Worm (Caenorhabditis elegans) whole organism, L1 larva: ENCODE data around the gene C17H11.1.

ENCODE experiments used
- C04F5.9 ChIP-seq: sonication (generic microtip); optimal IDR thresholded peaks from 2 replicates; lab custom pipeline; 2016; ENCODE audit warnings: missing genetic modification characterization, missing compliant biosample characterization
- C16A3.4 ChIP-seq: fragments of 150-350 bp; optimal IDR thresholded peaks from 2 replicates; lab custom pipeline; 2014; ENCODE audit warnings: missing biosample characterization, missing genetic modification characterization
- Y116A8C.19 ChIP-seq: sonication (generic microtip); optimal IDR thresholded peaks from 2 replicates; lab custom pipeline; 2016; ENCODE audit warnings: missing compliant biosample characterization, missing genetic modification characterization, borderline replicate concordance
- alr-1 ChIP-seq: fragments of 200-800 bp; sonication (Bioruptor generic); optimal IDR thresholded peaks from 2 replicates; lab custom pipeline; 2018; ENCODE audit warnings: borderline replicate concordance, mild to moderate bottlenecking, missing genetic modification characterization, missing compliant biosample characterization
- aly-2 ChIP-seq: fragments of 150-350 bp; optimal IDR thresholded peaks from 2 replicates; lab custom pipeline; 2014; ENCODE audit warnings: missing biosample characterization, missing genetic modification characterization
- blmp-1 ChIP-seq: fragments of 150-350 bp; optimal IDR thresholded peaks from 2 replicates; lab custom pipeline; 2014; ENCODE audit warnings: missing biosample characterization, missing genetic modification characterization
- ceh-82 ChIP-seq, 3 experiments: fragments of 150-350 bp in 1 of 3; sonication (generic microtip) in 2 of 3; optimal IDR thresholded peaks; 2 replicates each; lab custom pipeline; 2014 to 2017; ENCODE audit warnings: missing biosample characterization in 3 of 3, missing genetic modification characterization in 3 of 3
- dpl-1 ChIP-seq, 3 experiments: fragments of 150-350 bp in 2 of 3; sonication (generic microtip) in 1 of 3; optimal IDR thresholded peaks; 2 replicates each; lab custom pipeline; 2014 to 2017; ENCODE audit warnings: missing biosample characterization in 3 of 3, missing genetic modification characterization in 3 of 3, missing genetic modification reagents in 3 of 3
- dsc-1 ChIP-seq: sonication (generic microtip); optimal IDR thresholded peaks from 2 replicates; lab custom pipeline; 2016; ENCODE audit warnings: mild to moderate bottlenecking, missing genetic modification characterization, missing compliant biosample characterization
- efl-1 ChIP-seq, 4 experiments: fragments of 150-350 bp; optimal IDR thresholded peaks in 3 of 4; peaks in 1 of 4; 1 replicate in 1 of 4; 2 replicates in 3 of 4; lab custom pipeline; 2014; ENCODE audit warnings: missing biosample characterization in 2 of 4, missing genetic modification characterization in 2 of 4, missing genetic modification reagents in 2 of 4
- egl-27 ChIP-seq, 2 experiments: fragments of 150-350 bp in 1 of 2; sonication (generic microtip); optimal IDR thresholded peaks; 3 replicates each; lab custom pipeline; 2017 to 2018; ENCODE audit warnings: missing biosample characterization in 2 of 2, missing genetic modification characterization in 2 of 2, missing genetic modification reagents in 2 of 2
- elt-2 ChIP-seq: sonication (generic microtip); optimal IDR thresholded peaks from 2 replicates; lab custom pipeline; 2016; ENCODE audit warnings: missing genetic modification characterization, mild to moderate bottlenecking, inconsistent platforms, missing compliant biosample characterization, missing genetic modification reagents
- elt-3 ChIP-seq, 6 experiments: fragments of 150-350 bp in 1 of 6; sonication (generic microtip); optimal IDR thresholded peaks; 2 replicates each; lab custom pipeline; 2017 to 2018; ENCODE audit warnings: missing biosample characterization in 6 of 6, missing genetic modification characterization in 6 of 6, inconsistent platforms in 1 of 6
- fkh-10 ChIP-seq: sonication (generic microtip); optimal IDR thresholded peaks from 2 replicates; lab custom pipeline; 2017; ENCODE audit warnings: missing biosample characterization, missing genetic modification reagents, missing genetic modification characterization
- fkh-8 ChIP-seq: sonication (generic microtip); optimal IDR thresholded peaks from 2 replicates; lab custom pipeline; 2016; ENCODE audit warnings: mild to moderate bottlenecking, missing genetic modification characterization, missing compliant biosample characterization
- grh-1 ChIP-seq: fragments of 200-800 bp; sonication (Bioruptor generic); IDR thresholded peaks from 2 replicates; pipeline ENCODE4 v1.3.6; 2022; ENCODE audit warnings: missing genetic modification reagents, missing genetic modification characterization, missing compliant biosample characterization
- isw-1 ChIP-seq: fragments of 200-800 bp; sonication (Bioruptor generic); IDR thresholded peaks from 2 replicates; pipeline ENCODE4 v1.3.6; 2022; ENCODE audit warnings: missing genetic modification characterization, missing compliant biosample characterization
- jun-1 ChIP-seq: fragments of 150-350 bp; optimal IDR thresholded peaks from 2 replicates; lab custom pipeline; 2014; ENCODE audit warnings: missing biosample characterization, missing genetic modification reagents, missing genetic modification characterization
- lin-13 ChIP-seq: fragments of 150-350 bp; optimal IDR thresholded peaks from 2 replicates; lab custom pipeline; 2014; ENCODE audit warnings: missing biosample characterization, missing genetic modification reagents, missing genetic modification characterization
- lin-14 ChIP-seq: fragments of 200-800 bp; sonication (Bioruptor generic); optimal IDR thresholded peaks from 2 replicates; lab custom pipeline; 2018; ENCODE audit warnings: mild to moderate bottlenecking, missing genetic modification characterization, moderate library complexity, missing compliant biosample characterization
- lin-35 ChIP-seq, 2 experiments: fragments of 150-350 bp; optimal IDR thresholded peaks; 2 replicates each; lab custom pipeline; 2014; ENCODE audit warnings: missing biosample characterization in 2 of 2, missing genetic modification characterization in 2 of 2, missing genetic modification reagents in 2 of 2
- lsy-2 ChIP-seq, 2 experiments: fragments of 150-350 bp; optimal IDR thresholded peaks; 2 replicates each; lab custom pipeline; 2014; ENCODE audit warnings: missing biosample characterization in 2 of 2, missing genetic modification characterization in 2 of 2
- mab-9 ChIP-seq: fragments of 200-800 bp; sonication (Bioruptor generic); IDR thresholded peaks from 2 replicates; pipeline ENCODE4 v1.3.6; 2022; ENCODE audit warnings: missing genetic modification reagents, missing genetic modification characterization, missing compliant biosample characterization
- mdl-1 ChIP-seq, 2 experiments: fragments of 150-350 bp; optimal IDR thresholded peaks; 2 replicates each; lab custom pipeline; 2014 to 2017; ENCODE audit warnings: missing biosample characterization in 2 of 2, missing genetic modification characterization in 2 of 2, inconsistent platforms in 1 of 2
- mep-1 ChIP-seq: fragments of 150-350 bp; optimal IDR thresholded peaks from 2 replicates; lab custom pipeline; 2014; ENCODE audit warnings: missing biosample characterization, missing genetic modification characterization
- nhr-12 ChIP-seq: sonication (generic microtip); optimal IDR thresholded peaks from 2 replicates; lab custom pipeline; 2017; ENCODE audit warnings: missing biosample characterization, missing genetic modification characterization
- nhr-19 ChIP-seq: fragments of 200-800 bp; sonication (Bioruptor generic); conservative IDR thresholded peaks from 2 replicates; pipeline ENCODE4 v1.3.6; 2022; ENCODE audit warnings: missing genetic modification characterization, missing compliant biosample characterization
- nhr-20 ChIP-seq: sonication (generic microtip); optimal IDR thresholded peaks from 2 replicates; lab custom pipeline; 2016; ENCODE audit warnings: mild to moderate bottlenecking, missing genetic modification characterization, missing compliant biosample characterization
- nhr-47 ChIP-seq: sonication (generic microtip); optimal IDR thresholded peaks from 2 replicates; lab custom pipeline; 2016; ENCODE audit warnings: mild to moderate bottlenecking, missing genetic modification characterization, moderate library complexity, missing compliant biosample characterization
- nhr-71 ChIP-seq: sonication (generic microtip); optimal IDR thresholded peaks from 2 replicates; lab custom pipeline; 2016; ENCODE audit warnings: mild to moderate bottlenecking, missing genetic modification characterization, moderate library complexity, missing compliant biosample characterization
- nhr-76 ChIP-seq: sonication (generic microtip); optimal IDR thresholded peaks from 2 replicates; lab custom pipeline; 2017; ENCODE audit warnings: missing biosample characterization, missing genetic modification characterization
- nhr-85 ChIP-seq: sonication (generic microtip); peaks from one replicate; lab custom pipeline; 2016; ENCODE audit warnings: missing genetic modification characterization, inconsistent platforms, missing compliant biosample characterization
- nhr-90 ChIP-seq: sonication (generic microtip); optimal IDR thresholded peaks from 2 replicates; lab custom pipeline; 2016; ENCODE audit warnings: mild to moderate bottlenecking, missing genetic modification characterization, missing compliant biosample characterization; ENCODE audit not compliant: poor library complexity
- pag-3 ChIP-seq: sonication (generic microtip); optimal IDR thresholded peaks from 2 replicates; lab custom pipeline; 2017; ENCODE audit warnings: missing genetic modification characterization, mild to moderate bottlenecking, missing compliant biosample characterization, antibody characterized with exemption, borderline replicate concordance; ENCODE audit not compliant: insufficient read depth
- rnt-1 ChIP-seq: sonication (generic microtip); optimal IDR thresholded peaks from 2 replicates; lab custom pipeline; 2016; ENCODE audit warnings: mild to moderate bottlenecking, missing genetic modification characterization, moderate library complexity, missing compliant biosample characterization
- skn-1 ChIP-seq: fragments of 150-350 bp; optimal IDR thresholded peaks from 2 replicates; lab custom pipeline; 2014; ENCODE audit warnings: missing biosample characterization, missing genetic modification characterization
- snu-23 ChIP-seq: sonication (generic microtip); optimal IDR thresholded peaks from 2 replicates; lab custom pipeline; 2016; ENCODE audit warnings: missing genetic modification characterization, missing compliant biosample characterization
- swsn-7 ChIP-seq: sonication (generic microtip); optimal IDR thresholded peaks from 2 replicates; lab custom pipeline; 2016; ENCODE audit warnings: missing genetic modification characterization, missing compliant biosample characterization
- tbx-2 ChIP-seq: sonication (generic microtip); optimal IDR thresholded peaks from 2 replicates; lab custom pipeline; 2016; ENCODE audit warnings: missing genetic modification characterization, missing compliant biosample characterization
- unc-86 ChIP-seq: sonication (generic microtip); optimal IDR thresholded peaks from 2 replicates; lab custom pipeline; 2016; ENCODE audit warnings: missing genetic modification characterization, missing compliant biosample characterization
- xbp-1 ChIP-seq: sonication (generic microtip); optimal IDR thresholded peaks from 2 replicates; lab custom pipeline; 2016; ENCODE audit warnings: missing genetic modification characterization, missing compliant biosample characterization
- zip-4 ChIP-seq: fragments of 200-800 bp; sonication (Bioruptor generic); optimal IDR thresholded peaks from 2 replicates; lab custom pipeline; 2018; ENCODE audit warnings: mild to moderate bottlenecking, missing genetic modification characterization, moderate library complexity, missing compliant biosample characterization
- ztf-11 ChIP-seq, 2 experiments: sonication (generic microtip); optimal IDR thresholded peaks; 2 replicates each; lab custom pipeline; 2016 to 2017; ENCODE audit warnings: missing genetic modification characterization in 2 of 2, missing biosample characterization in 1 of 2, missing compliant biosample characterization in 1 of 2
- ztf-4 ChIP-seq: fragments of 150-350 bp; optimal IDR thresholded peaks from 2 replicates; lab custom pipeline; 2014; ENCODE audit warnings: missing biosample characterization, missing genetic modification characterization

C17H11.1 gene

DNA sequence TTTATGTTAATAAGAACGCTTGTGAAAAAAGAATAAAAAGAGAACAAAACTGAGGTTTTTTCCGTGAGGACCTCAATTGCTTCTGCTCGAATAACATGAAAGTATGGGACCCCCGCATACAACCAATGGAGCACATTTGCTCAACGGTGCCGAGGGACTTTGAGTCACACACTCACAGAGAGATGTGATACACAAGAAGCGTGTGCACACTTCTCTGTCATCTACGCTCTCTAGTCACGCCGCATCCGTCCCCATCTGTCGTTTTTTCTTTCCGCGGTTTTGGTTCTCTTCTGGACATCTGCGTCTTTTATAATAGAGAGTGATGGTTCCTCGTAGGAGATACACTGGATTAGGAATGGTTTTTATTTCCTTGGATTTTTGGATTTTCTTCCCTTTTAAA, 32.2 kb downstream of the C17H11.1 start:
- TF ChIP-seq lsy-2 (tag; optimal IDR thresholded peaks at IDR 0.05; lab: Kevin White, UChicago): peak in 1 of 2 experiments; percentile 63
- peak; percentile 42 for TF ChIP-seq fkh-8 (tag; lab: Kevin White, UChicago)
- TF ChIP-seq snu-23: peak; percentile 49
- TF ChIP-seq nhr-20 (tag; lab: Kevin White, UChicago): no peak
- peak; percentile 65 for TF ChIP-seq rnt-1
- no peak for TF ChIP-seq zip-4
- no peak for TF ChIP-seq pag-3 (tag; lab: Kevin White, UChicago)
- peak; percentile 44 for TF ChIP-seq mep-1
- 0 out of 2 replicates have a peak, but pooled peaks have one; percentile 24 for TF ChIP-seq nhr-19 (GFP tag; lab: Robert Waterston, UW)
- TF ChIP-seq fkh-10 (GFP tag; lab: Kevin White, UChicago): peak; percentile 68
- TF ChIP-seq ceh-82 (tag; optimal IDR thresholded peaks at IDR 0.05; lab: Kevin White, UChicago): peak in 1 of 3 experiments; percentile 59
- TF ChIP-seq unc-86 (tag; lab: Kevin White, UChicago): peak; percentile 38
- TF ChIP-seq Y116A8C.19 (tag; lab: Kevin White, UChicago): no peak
- TF ChIP-seq efl-1 (optimal IDR thresholded peaks at IDR 0.05; lab: Kevin White, UChicago): peak; percentile 9 to 13
- TF ChIP-seq efl-1 (GFP tag; optimal IDR thresholded peaks at IDR 0.05 in 1 of 2; lab: Kevin White, UChicago): no peak
- TF ChIP-seq mdl-1 (tag; optimal IDR thresholded peaks at IDR 0.05; lab: Kevin White, UChicago): peak in 1 of 2 experiments; percentile 70
- peak; percentile 38 for TF ChIP-seq swsn-7
- no peak for TF ChIP-seq blmp-1
- TF ChIP-seq C16A3.4 (tag; lab: Kevin White, UChicago): peak; percentile 5
- no peak for TF ChIP-seq ztf-4 (tag; lab: Kevin White, UChicago)
- no peak for TF ChIP-seq nhr-85
- peak in 1 of 2 experiments; percentile 19 for TF ChIP-seq lin-35 (GFP tag; optimal IDR thresholded peaks at IDR 0.05; lab: Kevin White, UChicago)
- TF ChIP-seq ztf-11 (tag; optimal IDR thresholded peaks at IDR 0.05; lab: Kevin White, UChicago): peak in 1 of 2 experiments; percentile 15
- TF ChIP-seq isw-1 (GFP tag; lab: Robert Waterston, UW): peak; percentile 19; the same call in 1 of the 2 replicates
- peak in 1 of 3 experiments; percentile 45 for TF ChIP-seq dpl-1 (GFP tag; optimal IDR thresholded peaks at IDR 0.05; lab: Kevin White, UChicago)
- TF ChIP-seq nhr-76 (tag; lab: Kevin White, UChicago): no peak
- TF ChIP-seq nhr-71 (tag; lab: Kevin White, UChicago): peak; percentile 52
- TF ChIP-seq dsc-1: peak; percentile 64
- peak; percentile 45 for TF ChIP-seq skn-1 (tag; lab: Kevin White, UChicago)
- TF ChIP-seq nhr-90 (tag; lab: Kevin White, UChicago): no peak
- TF ChIP-seq C04F5.9 (tag; lab: Kevin White, UChicago): no peak
- TF ChIP-seq xbp-1 (tag; lab: Kevin White, UChicago): peak; percentile 30
- peak; percentile 90 for TF ChIP-seq lin-14
- peak; percentile 26 for TF ChIP-seq nhr-47 (tag; lab: Kevin White, UChicago)
- peak; percentile 33 for TF ChIP-seq tbx-2 (tag; lab: Kevin White, UChicago)
- TF ChIP-seq, all 84 proteins: peak for 24

DNA sequence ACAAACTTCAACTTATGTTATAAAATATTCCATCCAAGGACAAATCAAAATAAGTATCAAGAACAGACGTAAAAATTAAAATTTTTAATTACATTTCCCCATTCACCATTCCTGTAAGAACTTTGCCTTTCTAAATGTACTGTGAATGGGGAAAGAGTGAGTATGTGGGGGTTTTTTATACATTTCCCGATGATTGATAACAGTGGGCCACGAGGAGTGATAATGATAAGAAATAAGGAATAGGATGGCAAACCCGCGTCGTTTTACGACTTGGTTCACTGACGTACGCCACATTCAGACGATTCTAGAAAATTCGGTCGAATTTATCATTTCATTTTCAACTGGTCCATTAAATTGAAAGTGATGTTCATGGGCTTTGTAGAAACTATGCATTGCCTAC, 37.3 kb downstream of the C17H11.1 start, which contains the start of gene cdd-1:
cdd-1 (minus strand) TSS at position 151 of the 400 bp plus-strand sequence.
- no peak for TF ChIP-seq alr-1 (tag; lab: Kevin White, UChicago)
- peak; percentile 34 for TF ChIP-seq lin-14
- peak; percentile 60 for TF ChIP-seq nhr-20 (tag; lab: Kevin White, UChicago)
- TF ChIP-seq nhr-12 (tag; lab: Kevin White, UChicago): no peak
- peak in 1 of 2 experiments; percentile 69 for TF ChIP-seq mdl-1 (tag; optimal IDR thresholded peaks at IDR 0.05; lab: Kevin White, UChicago)
- TF ChIP-seq lin-35 (GFP tag; optimal IDR thresholded peaks at IDR 0.05; lab: Kevin White, UChicago): peak in 1 of 2 experiments; percentile 72
- TF ChIP-seq efl-1 (optimal IDR thresholded peaks at IDR 0.05; lab: Kevin White, UChicago): no peak
- TF ChIP-seq efl-1 (GFP tag; optimal IDR thresholded peaks at IDR 0.05 in 1 of 2; lab: Kevin White, UChicago): peak in 1 of 2 experiments; percentile 79
- TF ChIP-seq lin-13: no peak
- no peak for TF ChIP-seq skn-1 (tag; lab: Kevin White, UChicago)
- TF ChIP-seq egl-27 (tag; optimal IDR thresholded peaks at IDR 0.05; lab: Kevin White, UChicago): no peak
- 0 out of 2 replicates have a peak, but pooled peaks have one; percentile 5 for TF ChIP-seq grh-1 (GFP tag; lab: Robert Waterston, UW)
- TF ChIP-seq elt-3 (tag; optimal IDR thresholded peaks at IDR 0.05; lab: Kevin White, UChicago): peak in 5 of 6 experiments; percentile 17 to 90 (median 52)
- no peak for TF ChIP-seq fkh-8 (tag; lab: Kevin White, UChicago)
- peak; percentile 46 for TF ChIP-seq nhr-90 (tag; lab: Kevin White, UChicago)
- no peak for TF ChIP-seq nhr-47 (tag; lab: Kevin White, UChicago)
- 0 out of 2 replicates have a peak, but pooled peaks have one; percentile 9 for TF ChIP-seq mab-9 (GFP tag; lab: Robert Waterston, UW)
- peak; percentile 50 for TF ChIP-seq pag-3 (tag; lab: Kevin White, UChicago)
- peak; percentile 68 for TF ChIP-seq nhr-71 (tag; lab: Kevin White, UChicago)
- peak; percentile 54 for TF ChIP-seq snu-23
- peak; percentile 56 for TF ChIP-seq blmp-1
- TF ChIP-seq nhr-85: peak; percentile 73
- no peak for TF ChIP-seq aly-2 (tag; lab: Kevin White, UChicago)
- TF ChIP-seq jun-1 (tag; lab: Kevin White, UChicago): peak; percentile 26
- peak; percentile 87 for TF ChIP-seq elt-2 (tag; lab: Kevin White, UChicago)
